Worm (Caenorhabditis elegans): ENCODE measurements around the gene Y105C5B.11.

ce11 chrIV:15940811-15941210, 492 bp downstream of the Y105C5B.11 start:
- no peak for TF ChIP-seq nhr-179 (tag; optimal IDR thresholded peaks at IDR 0.05)
- TF ChIP-seq ztf-3 (GFP tag; optimal IDR thresholded peaks at IDR 0.05): no peak
- TF ChIP-seq nfya-2 (GFP tag; IDR thresholded peaks at IDR 0.05): no peak
- no peak for TF ChIP-seq pbrm-1 (GFP tag; IDR thresholded peaks at IDR 0.05)
- no peak for TF ChIP-seq nhr-27 (tag; optimal IDR thresholded peaks at IDR 0.05)
- TF ChIP-seq K12H6.12 (tag; optimal IDR thresholded peaks at IDR 0.05): no peak
- no peak for TF ChIP-seq Y53F4B.3 (GFP tag; IDR thresholded peaks at IDR 0.05)
- no peak for TF ChIP-seq ceh-79 (tag; optimal IDR thresholded peaks at IDR 0.05)

Measured in whole organism, young adult.